Fruit fly (Drosophila melanogaster): ENCODE measurements around the gene CG32249.

CG32249 gene

dm6 chr3L:4490702-4491243, 21.0 kb downstream of the CG32249 start, which contains the start of gene CG13722 (continued):
- no peak for TF ChIP-seq NK7.1 (GFP tag; optimal IDR thresholded peaks at IDR 0.05)
- TF ChIP-seq psq (GFP tag; optimal IDR thresholded peaks at IDR 0.05), result no peak
- no peak for TF ChIP-seq Lhr (GFP tag; optimal IDR thresholded peaks at IDR 0.05)
- no peak for TF ChIP-seq Doc3 (GFP tag; IDR thresholded peaks at IDR 0.05; ENCODE audit: partially characterized antibody)
- TF ChIP-seq CG10959 (GFP tag; IDR thresholded peaks at IDR 0.05), result no peak
- no peak for TF ChIP-seq trh (GFP tag; optimal IDR thresholded peaks at IDR 0.05)

dm6 chr3L:4493609-4494008, 23.8 kb downstream of the CG32249 start:
- TF ChIP-seq cato (GFP tag; optimal IDR thresholded peaks at IDR 0.05; ENCODE audit: borderline replicate concordance), result no peak
- peak; percentile 20; the same call in 1 of the 2 replicates for TF ChIP-seq Doc2 (GFP tag; IDR thresholded peaks at IDR 0.05)
- no peak for TF ChIP-seq CG3726 (GFP tag; IDR thresholded peaks at IDR 0.05)
- TF ChIP-seq Rx (GFP tag; IDR thresholded peaks at IDR 0.05), result no peak

dm6 chr3L:4494603-4495002, 24.8 kb downstream of the CG32249 start:
- peak in 1 of 2 experiments; percentile 49 for TF ChIP-seq bsh (GFP tag; optimal IDR thresholded peaks at IDR 0.05)
- no peak for TF ChIP-seq h (optimal IDR thresholded peaks at IDR 0.05)
- no peak for TF ChIP-seq z (GFP tag; IDR thresholded peaks at IDR 0.05)
- no peak for TF ChIP-seq tx (GFP tag; optimal IDR thresholded peaks at IDR 0.05)
- no peak for TF ChIP-seq CG4820 (GFP tag; optimal IDR thresholded peaks at IDR 0.05)
- no peak for TF ChIP-seq hkb (optimal IDR thresholded peaks at IDR 0.05)
- no peak for TF ChIP-seq hkb (GFP tag; IDR thresholded peaks at IDR 0.05)
- peak; percentile 79 for TF ChIP-seq nom (GFP tag; optimal IDR thresholded peaks at IDR 0.05)
- no peak for TF ChIP-seq CG6689 (GFP tag; IDR thresholded peaks at IDR 0.05)
- no peak for TF ChIP-seq dmrt99B (tag; optimal IDR thresholded peaks at IDR 0.05)
- TF ChIP-seq dati (GFP tag; IDR thresholded peaks at IDR 0.05), result no peak
- no peak for TF ChIP-seq NC2α (GFP tag; optimal IDR thresholded peaks at IDR 0.05)
- no peak for TF ChIP-seq Atf3 (GFP tag; optimal IDR thresholded peaks at IDR 0.05)
- TF ChIP-seq CG12071 (GFP tag; optimal IDR thresholded peaks at IDR 0.05), result no peak
- TF ChIP-seq lbe (GFP tag; optimal IDR thresholded peaks at IDR 0.05), result peak; percentile 62

dm6 chr3L:4497677-4498076, 27.9 kb downstream of the CG32249 start, which contains the start of gene CG13721:
TSS of gene CG13721 (minus strand) at chr3L:4497777.
- TF ChIP-seq CG2875 (GFP tag; optimal IDR thresholded peaks at IDR 0.05), result no peak
- no peak for TF ChIP-seq phol (tag; optimal IDR thresholded peaks at IDR 0.05)
- no peak for TF ChIP-seq gro (GFP tag; optimal IDR thresholded peaks at IDR 0.05)
- no peak for TF ChIP-seq CG12219 (GFP tag; optimal IDR thresholded peaks at IDR 0.05)
- TF ChIP-seq fu2 (GFP tag; optimal IDR thresholded peaks at IDR 0.05), result no peak
- TF ChIP-seq dmrt11E (tag; optimal IDR thresholded peaks at IDR 0.05), result no peak
- no peak for TF ChIP-seq CG34224 (GFP tag; IDR thresholded peaks at IDR 0.05; ENCODE audit: partially characterized antibody)
- TF ChIP-seq CG8924 (tag; optimal IDR thresholded peaks at IDR 0.05), result no peak
- TF ChIP-seq fd3F (GFP tag; optimal IDR thresholded peaks at IDR 0.05), result no peak
- TF ChIP-seq Opbp (GFP tag; IDR thresholded peaks at IDR 0.05; ENCODE audit: partially characterized antibody), result no peak
- TF ChIP-seq YL-1 (GFP tag; optimal IDR thresholded peaks at IDR 0.05), result no peak
